Worm (Caenorhabditis elegans) whole organism, early embryonic: ENCODE data around the gene K07E3.1.

ENCODE experiments used
- aly-1 ChIP-seq: sonication (generic microtip); optimal IDR thresholded peaks from 2 replicates; lab custom pipeline; 2016; ENCODE audit warnings: missing genetic modification characterization, missing compliant biosample characterization
- ama-1 ChIP-seq: fragments of 150-350 bp; optimal IDR thresholded peaks from 2 replicates; lab custom pipeline; 2014
- ceh-36 ChIP-seq: sonication (generic microtip); optimal IDR thresholded peaks from 2 replicates; lab custom pipeline; 2016; ENCODE audit warnings: missing genetic modification characterization, inconsistent platforms, missing compliant biosample characterization
- ets-7 ChIP-seq: sonication (generic microtip); optimal IDR thresholded peaks from 2 replicates; lab custom pipeline; 2016; ENCODE audit warnings: missing genotype, missing genetic modification characterization, missing compliant biosample characterization
- hmbx-1 ChIP-seq: sonication (generic microtip); optimal IDR thresholded peaks from 2 replicates; lab custom pipeline; 2016; ENCODE audit warnings: mild to moderate bottlenecking, missing genetic modification characterization, missing compliant biosample characterization
- hmg-4 ChIP-seq: fragments of 200-800 bp; sonication (Bioruptor generic); optimal IDR thresholded peaks from 2 replicates; lab custom pipeline; 2018; ENCODE audit warnings: mild to moderate bottlenecking, missing genetic modification characterization, missing compliant biosample characterization
- scrt-1 ChIP-seq: fragments of 200-800 bp; sonication (Bioruptor generic); IDR thresholded peaks from 2 replicates; pipeline ENCODE4 v1.3.6; 2022; ENCODE audit warnings: missing genetic modification characterization, missing compliant biosample characterization
- tbx-11 ChIP-seq: fragments of 200-800 bp; sonication (Bioruptor generic); IDR thresholded peaks from 2 replicates; pipeline ENCODE4 v1.3.6; 2022; ENCODE audit warnings: missing genetic modification characterization, missing compliant biosample characterization

- no peak for TF ChIP-seq hmg-4
- no peak for TF ChIP-seq ama-1 (lab: Kevin White, UChicago)
- no peak for TF ChIP-seq hmbx-1 (tag; lab: Kevin White, UChicago)
- no peak for TF ChIP-seq aly-1
- no peak for TF ChIP-seq tbx-11 (GFP tag; lab: Robert Waterston, UW)
- TF ChIP-seq ets-7 (tag; lab: Kevin White, UChicago), result no peak
- no peak for TF ChIP-seq ceh-36 (tag; lab: Kevin White, UChicago)
- TF ChIP-seq scrt-1, result no peak
Observed at ce11 chrX:8116157-8116556, 5.9 kb downstream of the K07E3.1 start, which contains the start of gene hlh-8.
